Worm (Caenorhabditis elegans) whole organism, L4 larva: ENCODE results near the gene F18A12.2.
A peak's percentile ranks its signal among the peaks of the same experiment; 100 is the strongest.

Experiments
- D1046.2 ChIP-seq: fragments of 200-800 bp; sonication (Bioruptor generic); IDR thresholded peaks from 2 replicates; pipeline ENCODE4 v1.3.6; 2022; ENCODE audit warnings: missing genetic modification characterization, missing compliant biosample characterization
- F44E2.7 ChIP-seq: fragments of 200-800 bp; sonication (Bioruptor generic); IDR thresholded peaks from 2 replicates; pipeline ENCODE4 v2.1.2; 2022; ENCODE audit warnings: missing genetic modification characterization, missing compliant biosample characterization
- R02D3.7 ChIP-seq: fragments of 150-350 bp; sonication (generic microtip); optimal IDR thresholded peaks from 3 replicates; lab custom pipeline; 2014; ENCODE audit warnings: missing biosample characterization, missing genetic modification characterization
- ZK546.5 ChIP-seq, 2 experiments: sonication (generic microtip); optimal IDR thresholded peaks; 2 replicates each; lab custom pipeline; 2017; ENCODE audit warnings: missing biosample characterization in 2 of 2, missing genetic modification characterization in 2 of 2
- aha-1 ChIP-seq: fragments of 150-350 bp; peaks from one replicate; lab custom pipeline; 2014; ENCODE audit warnings: missing biosample characterization, missing genetic modification characterization
- ceh-20 ChIP-seq: fragments of 200-800 bp; sonication (Bioruptor generic); IDR thresholded peaks from 2 replicates; pipeline ENCODE4 v1.3.6; 2022; ENCODE audit warnings: missing genetic modification reagents, missing genetic modification characterization, missing compliant biosample characterization
- ces-1 ChIP-seq: fragments of 150-350 bp; sonication (generic microtip); optimal IDR thresholded peaks from 4 replicates; lab custom pipeline; 2014; ENCODE audit warnings: missing biosample characterization, missing genetic modification reagents, missing genetic modification characterization
- ctbp-1 ChIP-seq: fragments of 200-800 bp; sonication (Bioruptor generic); IDR thresholded peaks from 2 replicates; pipeline ENCODE4 v1.3.6; 2022; ENCODE audit warnings: missing genetic modification reagents, missing genetic modification characterization, missing compliant biosample characterization
- daf-12 ChIP-seq: fragments of 150-350 bp; optimal IDR thresholded peaks from 2 replicates; lab custom pipeline; 2014; ENCODE audit warnings: missing biosample characterization, missing genetic modification reagents, missing genetic modification characterization
- daf-19 ChIP-seq: fragments of 200-800 bp; sonication (Bioruptor generic); conservative IDR thresholded peaks from 2 replicates; pipeline ENCODE4 v1.3.6; 2022; ENCODE audit warnings: missing genetic modification characterization, missing compliant biosample characterization
- dmd-8 ChIP-seq: fragments of 200-800 bp; sonication (Bioruptor generic); IDR thresholded peaks from 2 replicates; pipeline ENCODE4 v1.3.6; 2022; ENCODE audit warnings: missing genetic modification characterization, missing compliant biosample characterization
- fkh-10 ChIP-seq: fragments of 150-350 bp; optimal IDR thresholded peaks from 2 replicates; lab custom pipeline; 2014; ENCODE audit warnings: missing biosample characterization, missing genetic modification reagents, missing genetic modification characterization
- gei-8 ChIP-seq: fragments of 200-800 bp; sonication (Bioruptor generic); optimal IDR thresholded peaks from 2 replicates; lab custom pipeline; 2018; ENCODE audit warnings: mild to moderate bottlenecking, missing genetic modification characterization, missing compliant biosample characterization
- hif-1 ChIP-seq, 2 experiments: sonication (generic microtip); optimal IDR thresholded peaks; 2 replicates each; lab custom pipeline; 2016 to 2017; ENCODE audit warnings: missing compliant biosample characterization in 2 of 2, missing genetic modification characterization in 2 of 2, missing genetic modification reagents in 2 of 2, missing genotype in 2 of 2, mild to moderate bottlenecking in 1 of 2
- hlh-11 ChIP-seq: fragments of 200-800 bp; sonication (Bioruptor generic); optimal IDR thresholded peaks from 2 replicates; lab custom pipeline; 2018; ENCODE audit warnings: mild to moderate bottlenecking, missing genetic modification characterization, missing compliant biosample characterization
- hmg-1.1 ChIP-seq: fragments of 200-800 bp; sonication (Bioruptor generic); IDR thresholded peaks from 2 replicates; pipeline ENCODE4 v1.3.6; 2022; ENCODE audit warnings: missing genetic modification reagents, missing genetic modification characterization, missing compliant biosample characterization
- lin-29 ChIP-seq: fragments of 200-800 bp; sonication (Bioruptor generic); IDR thresholded peaks from 2 replicates; pipeline ENCODE4 v1.3.6; 2022; ENCODE audit warnings: missing genetic modification reagents, missing genetic modification characterization, missing compliant biosample characterization
- lir-3 ChIP-seq: sonication (generic microtip); optimal IDR thresholded peaks from 2 replicates; lab custom pipeline; 2016; ENCODE audit warnings: mild to moderate bottlenecking, missing genetic modification characterization, missing compliant biosample characterization
- lsy-2 ChIP-seq, 2 experiments: fragments of 150-350 bp in 1 of 2; sonication (generic microtip) in 1 of 2; optimal IDR thresholded peaks; 2 replicates each; lab custom pipeline; 2014 to 2017; ENCODE audit warnings: missing biosample characterization in 2 of 2, missing genetic modification characterization in 2 of 2
- madf-9 ChIP-seq: fragments of 200-800 bp; sonication (Bioruptor generic); conservative IDR thresholded peaks from 2 replicates; pipeline ENCODE4 v1.3.6; 2022; ENCODE audit warnings: missing genetic modification reagents, missing genetic modification characterization, missing compliant biosample characterization
- mdt-29 ChIP-seq: fragments of 200-800 bp; sonication (Bioruptor generic); IDR thresholded peaks from 2 replicates; pipeline ENCODE4 v1.3.6; 2022; ENCODE audit warnings: missing genetic modification reagents, missing genetic modification characterization, missing compliant biosample characterization
- mep-1 ChIP-seq: fragments of 150-350 bp; sonication (generic microtip); optimal IDR thresholded peaks from 3 replicates; lab custom pipeline; 2014; ENCODE audit warnings: missing biosample characterization, missing genetic modification characterization
- nhr-102 ChIP-seq: sonication (generic microtip); optimal IDR thresholded peaks from 2 replicates; lab custom pipeline; 2016; ENCODE audit warnings: mild to moderate bottlenecking, missing genetic modification characterization, moderate library complexity, missing compliant biosample characterization
- nhr-111 ChIP-seq: fragments of 200-800 bp; sonication (Bioruptor generic); optimal IDR thresholded peaks from 2 replicates; lab custom pipeline; 2018; ENCODE audit warnings: mild to moderate bottlenecking, missing genetic modification characterization, missing compliant biosample characterization
- nhr-28 ChIP-seq: fragments of 150-350 bp; optimal IDR thresholded peaks from 2 replicates; lab custom pipeline; 2014; ENCODE audit warnings: missing biosample characterization, missing genetic modification characterization
- nhr-41 ChIP-seq: fragments of 200-800 bp; sonication (Bioruptor generic); IDR thresholded peaks from 2 replicates; pipeline ENCODE4 v1.3.6; 2022; ENCODE audit warnings: missing genetic modification reagents, missing genetic modification characterization, missing compliant biosample characterization
- nhr-42 ChIP-seq: fragments of 200-800 bp; sonication (Bioruptor generic); IDR thresholded peaks from 2 replicates; pipeline ENCODE4 v1.3.6; 2022; ENCODE audit warnings: missing genetic modification characterization, missing compliant biosample characterization
- nhr-48 ChIP-seq: sonication (generic microtip); optimal IDR thresholded peaks from 2 replicates; lab custom pipeline; 2016; ENCODE audit warnings: mild to moderate bottlenecking, missing genetic modification characterization, missing compliant biosample characterization
- nhr-6 ChIP-seq: fragments of 150-350 bp; optimal IDR thresholded peaks from 2 replicates; lab custom pipeline; 2014; ENCODE audit warnings: missing biosample characterization, missing genetic modification characterization
- pha-4 ChIP-seq, 2 experiments: fragments of 150-350 bp in 1 of 2; fragments of 200-800 bp in 1 of 2; sonication (Bioruptor generic) in 1 of 2; IDR thresholded peaks in 1 of 2; optimal IDR thresholded peaks in 1 of 2; 2 replicates each; pipeline versions ENCODE4 v1.3.6 to Lab custom; 2014 to 2022; ENCODE audit warnings: missing genetic modification characterization in 2 of 2, missing genetic modification reagents in 2 of 2, missing biosample characterization in 1 of 2, missing compliant biosample characterization in 1 of 2
- skn-1 ChIP-seq: fragments of 150-350 bp; optimal IDR thresholded peaks from 2 replicates; lab custom pipeline; 2014; ENCODE audit warnings: missing biosample characterization, missing genetic modification characterization
- spr-1 ChIP-seq: sonication (generic microtip); optimal IDR thresholded peaks from 2 replicates; lab custom pipeline; 2016; ENCODE audit warnings: mild to moderate bottlenecking, missing genetic modification characterization, missing compliant biosample characterization
- tra-1 ChIP-seq: fragments of 200-800 bp; sonication (Bioruptor generic); IDR thresholded peaks from 2 replicates; pipeline ENCODE4 v1.3.6; 2022; ENCODE audit warnings: missing genetic modification reagents, missing genetic modification characterization, missing compliant biosample characterization
- unc-130 ChIP-seq: sonication (generic microtip); optimal IDR thresholded peaks from 2 replicates; lab custom pipeline; 2016; ENCODE audit warnings: missing genetic modification reagents, missing genetic modification characterization, missing compliant biosample characterization
- unc-39 ChIP-seq: sonication (generic microtip); optimal IDR thresholded peaks from 2 replicates; lab custom pipeline; 2017; ENCODE audit warnings: missing biosample characterization, missing genetic modification characterization
- unc-62 ChIP-seq, 3 experiments: fragments of 150-350 bp in 1 of 3; sonication (generic microtip); optimal IDR thresholded peaks in 2 of 3; peaks in 1 of 3; 1 replicate in 1 of 3; 2 replicates in 2 of 3; lab custom pipeline; 2014 to 2017; ENCODE audit warnings: missing biosample characterization in 3 of 3, missing genetic modification characterization in 3 of 3, missing genetic modification reagents in 3 of 3, missing genotype in 1 of 3
- vab-7 ChIP-seq: fragments of 200-800 bp; sonication (Bioruptor generic); IDR thresholded peaks from 2 replicates; pipeline ENCODE4 v1.3.6; 2022; ENCODE audit warnings: missing genetic modification reagents, missing genetic modification characterization, missing compliant biosample characterization
- zfp-2 ChIP-seq: sonication (generic microtip); optimal IDR thresholded peaks from 2 replicates; lab custom pipeline; 2016; ENCODE audit warnings: mild to moderate bottlenecking, missing genetic modification characterization, missing compliant biosample characterization
- zip-2 ChIP-seq: fragments of 150-350 bp; optimal IDR thresholded peaks from 2 replicates; lab custom pipeline; 2014; ENCODE audit warnings: missing biosample characterization, missing genetic modification characterization
- ztf-11 ChIP-seq: fragments of 150-350 bp; optimal IDR thresholded peaks from 2 replicates; lab custom pipeline; 2014; ENCODE audit warnings: missing biosample characterization, missing genetic modification characterization
- ztf-7 ChIP-seq: fragments of 150-350 bp; optimal IDR thresholded peaks from 2 replicates; lab custom pipeline; 2014; ENCODE audit warnings: missing biosample characterization, missing genetic modification characterization

Gene F18A12.2

ce11 chrII:3440641-3440926 is 25.9 kb downstream of the F18A12.2 start, which contains the start of gene C16C8.17:
TSS of gene C16C8.17 (plus strand) at chrII:3440827.
- TF ChIP-seq hif-1 (tag; optimal IDR thresholded peaks at IDR 0.05; lab: Kevin White, UChicago) (no peak), ztf-11 (tag; lab: Kevin White, UChicago) (no peak), unc-62 (GFP tag; optimal IDR thresholded peaks at IDR 0.05 in 1 of 2; lab: Kevin White, UChicago) (no peak), unc-62 (tag; optimal IDR thresholded peaks at IDR 0.05; lab: Kevin White, UChicago) (no peak), zip-2 (tag; lab: Kevin White, UChicago) (no peak), gei-8 (GFP tag; lab: Kevin White, UChicago) (no peak), fkh-10 (GFP tag; lab: Kevin White, UChicago) (no peak), ceh-20 (GFP tag; lab: Robert Waterston, UW) (no peak), unc-130 (no peak), D1046.2 (GFP tag; lab: Robert Waterston, UW) (no peak), lir-3 (tag; lab: Kevin White, UChicago) (no peak), madf-9 (no peak), lin-29 (GFP tag; lab: Robert Waterston, UW) (no peak)

- peak in 1 of 2 experiments; percentile 1 for TF ChIP-seq unc-62 (GFP tag; optimal IDR thresholded peaks at IDR 0.05 in 1 of 2; lab: Kevin White, UChicago)
- no peak for TF ChIP-seq unc-62 (tag; optimal IDR thresholded peaks at IDR 0.05; lab: Kevin White, UChicago)
- no peak for TF ChIP-seq dmd-8
- TF ChIP-seq ctbp-1 (GFP tag; lab: Robert Waterston, UW) = no peak
- TF ChIP-seq, all 104 proteins: peak for 1
Observed at ce11 chrII:3441377-3441776, 26.7 kb downstream of the F18A12.2 start, which contains the start of gene C16C8.27. TSS of gene C16C8.27 (plus strand) at chrII:3441677.

ce11 chrII:3443154-3443553 is 28.5 kb downstream of the F18A12.2 start, which contains the start of gene C16C8.22:
TSS of gene C16C8.22 (minus strand) at chrII:3443254.
- TF ChIP-seq unc-39 (tag; lab: Kevin White, UChicago) (no peak), mdt-29 (GFP tag; lab: Robert Waterston, UW) (no peak), vab-7 (GFP tag; lab: Robert Waterston, UW) (no peak)

- TF ChIP-seq ZK546.5 (tag; optimal IDR thresholded peaks at IDR 0.05; lab: Kevin White, UChicago) (no peak), mdt-29 (GFP tag; lab: Robert Waterston, UW) (no peak), spr-1 (tag; lab: Kevin White, UChicago) (no peak), ztf-11 (tag; lab: Kevin White, UChicago) (no peak), aha-1 (tag; lab: Kevin White, UChicago) (peak; percentile 66), unc-39 (tag; lab: Kevin White, UChicago) (no peak), daf-12 (tag; lab: Kevin White, UChicago) (no peak)
Observed at ce11 chrII:3444280-3444679, 29.6 kb downstream of the F18A12.2 start, which contains the start of gene C16C8.4. TSS of gene C16C8.4 (minus strand) at chrII:3444380.

- TF ChIP-seq lsy-2 (tag; optimal IDR thresholded peaks at IDR 0.05; lab: Kevin White, UChicago) (no peak), mep-1 (tag; lab: Kevin White, UChicago) (no peak), spr-1 (tag; lab: Kevin White, UChicago) (no peak), madf-9 (no peak), nhr-111 (GFP tag; lab: Kevin White, UChicago) (no peak), ztf-7 (no peak), F44E2.7 (no peak), pha-4 (GFP tag; IDR thresholded peaks at IDR 0.05; lab: Robert Waterston, UW) (no peak), pha-4 (tag; optimal IDR thresholded peaks at IDR 0.05; lab: Kevin White, UChicago) (no peak)
Observed at ce11 chrII:3445285-3445806, 30.7 kb downstream of the F18A12.2 start, which contains the start of the genes C16C8.5 and C16C8.16. TSS of gene C16C8.5 (minus strand) at chrII:3445385. TSS of gene C16C8.16 (plus strand) at chrII:3445756.

- TF ChIP-seq daf-19 (GFP tag; lab: Robert Waterston, UW) = no peak
- no peak for TF ChIP-seq nhr-28
- TF ChIP-seq daf-12 (tag; lab: Kevin White, UChicago) = no peak
- no peak for TF ChIP-seq nhr-6 (tag; lab: Kevin White, UChicago)
- no peak for TF ChIP-seq tra-1 (GFP tag; lab: Robert Waterston, UW)
- no peak for TF ChIP-seq ces-1 (GFP tag; lab: Kevin White, UChicago)
- no peak for TF ChIP-seq hif-1 (tag; optimal IDR thresholded peaks at IDR 0.05; lab: Kevin White, UChicago)
- no peak for TF ChIP-seq hlh-11 (tag; lab: Kevin White, UChicago)
- TF ChIP-seq hmg-1.1 (GFP tag; lab: Robert Waterston, UW) = no peak
- no peak for TF ChIP-seq nhr-41 (GFP tag; lab: Robert Waterston, UW)
- TF ChIP-seq R02D3.7 (tag; lab: Kevin White, UChicago) = no peak
- TF ChIP-seq zfp-2 (tag; lab: Kevin White, UChicago) = no peak
- TF ChIP-seq nhr-42 = no peak
- TF ChIP-seq skn-1 (tag; lab: Kevin White, UChicago) = no peak
- no peak for TF ChIP-seq nhr-102 (tag; lab: Kevin White, UChicago)
- TF ChIP-seq nhr-48 (tag; lab: Kevin White, UChicago) = no peak
Observed at ce11 chrII:3446647-3447046, 32.0 kb downstream of the F18A12.2 start, which contains the start of the genes C16C8.20 and gldi-6. TSS of gene C16C8.20 (plus strand) at chrII:3446947. TSS of gene gldi-6 (plus strand) at chrII:3446947.
